Worm (Caenorhabditis elegans): Measurements from ENCODE around the gene F02H6.3.

ce11 chrIV:14219714-14220113 is 16.5 kb downstream of the F02H6.3 start, which contains the start of gene sqrd-1:
- no peak for TF ChIP-seq lin-15B (tag; optimal IDR thresholded peaks at IDR 0.05)
- no peak for TF ChIP-seq fos-1 (tag; optimal IDR thresholded peaks at IDR 0.05)
- no peak for TF ChIP-seq skn-1 (tag; optimal IDR thresholded peaks at IDR 0.05)
- no peak for TF ChIP-seq ceh-28 (tag; optimal IDR thresholded peaks at IDR 0.05)
- no peak for TF ChIP-seq ztf-11 (tag; optimal IDR thresholded peaks at IDR 0.05)
- TF ChIP-seq nhr-76 (tag; optimal IDR thresholded peaks at IDR 0.05): no peak
- TF ChIP-seq ztf-4 (tag; optimal IDR thresholded peaks at IDR 0.05): no peak
